Worm (Caenorhabditis elegans) whole organism, dauer: ENCODE measurements around the gene slc-36.5.

Source experiments
- unc-62 ChIP-seq: sonication (generic microtip); optimal IDR thresholded peaks from 2 replicates; lab custom pipeline; 2017; ENCODE audit warnings: missing biosample characterization, missing genetic modification reagents, missing genetic modification characterization

The slc-36.5 gene

ce11 chrII:6893589-6894245 lies 16.9 kb upstream of the slc-36.5 start, which contains the start of gene adal-1:
adal-1 (minus strand) TSS chrII:6893639.
- no peak for TF ChIP-seq unc-62 (GFP tag; lab: Kevin White, UChicago)

ce11 chrII:6891838-6892237 lies 15.0 kb upstream of the slc-36.5 start:
- TF ChIP-seq unc-62 (GFP tag; lab: Kevin White, UChicago): no peak

ce11 chrII:6891176-6891575 lies 14.3 kb upstream of the slc-36.5 start:
- no peak for TF ChIP-seq unc-62 (GFP tag; lab: Kevin White, UChicago)

ce11 chrII:6890095-6890494 lies 13.2 kb upstream of the slc-36.5 start, which contains the start of gene acer-1:
acer-1 (minus strand) TSS chrII:6890400.
- no peak for TF ChIP-seq unc-62 (GFP tag; lab: Kevin White, UChicago)

- no peak for TF ChIP-seq unc-62 (GFP tag; lab: Kevin White, UChicago)
These were observed 12.7 kb upstream of the slc-36.5 start for ce11 chrII:6889580-6889922.

- TF ChIP-seq unc-62 (GFP tag; lab: Kevin White, UChicago): no peak
These were observed 12.1 kb upstream of the slc-36.5 start for ce11 chrII:6888661-6889579.

- TF ChIP-seq unc-62 (GFP tag; lab: Kevin White, UChicago): no peak
These were observed 11.4 kb upstream of the slc-36.5 start for ce11 chrII:6888211-6888610.

- TF ChIP-seq unc-62 (GFP tag; lab: Kevin White, UChicago): no peak
These were observed 10.6 kb upstream of the slc-36.5 start, which contains the start of gene pmp-2 for ce11 chrII:6887319-6888005. pmp-2 (minus strand) TSS chrII:6887805.

ce11 chrII:6884568-6884967 lies 7.7 kb upstream of the slc-36.5 start:
- TF ChIP-seq unc-62 (GFP tag; lab: Kevin White, UChicago): no peak

ce11 chrII:6883716-6884115 lies 6.9 kb upstream of the slc-36.5 start, which contains the start of gene pmp-1:
pmp-1 (minus strand) TSS chrII:6883754.
- TF ChIP-seq unc-62 (GFP tag; lab: Kevin White, UChicago): no peak

ce11 chrII:6882335-6882734 lies 5.5 kb upstream of the slc-36.5 start:
- no peak for TF ChIP-seq unc-62 (GFP tag; lab: Kevin White, UChicago)

ce11 chrII:6880067-6880466 lies 3.2 kb upstream of the slc-36.5 start, which contains the start of gene C44B7.7:
C44B7.7 (minus strand) TSS chrII:6880167.
- no peak for TF ChIP-seq unc-62 (GFP tag; lab: Kevin White, UChicago)

ce11 chrII:6877881-6878280 lies 1.0 kb upstream of the slc-36.5 start:
- no peak for TF ChIP-seq unc-62 (GFP tag; lab: Kevin White, UChicago)

ce11 chrII:6872493-6872892 lies 4.4 kb downstream of the slc-36.5 start, which contains the start of gene C44B7.5:
C44B7.5 (minus strand) TSS chrII:6872593.
- TF ChIP-seq unc-62 (GFP tag; lab: Kevin White, UChicago): no peak

- TF ChIP-seq unc-62 (GFP tag; lab: Kevin White, UChicago): no peak
These were observed 6.1 kb downstream of the slc-36.5 start, which contains the start of gene clhm-1 for ce11 chrII:6870803-6871202. clhm-1 (minus strand) TSS chrII:6871009.
